Fruit fly (Drosophila melanogaster) whole organism: ENCODE data around the gene vrs.

ENCODE experiments used
- CG8478 ChIP-seq: fragments of >200 bp; optimal IDR thresholded peaks from 2 replicates; lab custom pipeline; 2018; ENCODE audit warnings: inconsistent platforms
- psq ChIP-seq: fragments of >200 bp; optimal IDR thresholded peaks from 2 replicates; lab custom pipeline; 2017

- TF ChIP-seq CG8478 (lab: Kevin White, UChicago) (no peak), psq (lab: Kevin White, UChicago) (no peak)
Measured at dm6 chr3R:12445468-12445867, 2.0 kb upstream of the vrs start.
